Fruit fly (Drosophila melanogaster) whole organism, embryonic: ENCODE results near the gene CG5928.

Experiments
- B-H2 ChIP-seq: fragments of 200-800 bp; sonication (Bioruptor generic); optimal IDR thresholded peaks from 2 replicates; lab custom pipeline; 2018; ENCODE audit warnings: missing biosample characterization, mild to moderate bottlenecking, missing genetic modification characterization
- BtbVII ChIP-seq: fragments of 200-800 bp; sonication (Bioruptor generic); optimal IDR thresholded peaks from 3 replicates; lab custom pipeline; 2017; ENCODE audit warnings: missing biosample characterization, mild to moderate bottlenecking, missing genetic modification characterization
- Bteb2 ChIP-seq: fragments of 200-800 bp; sonication (Bioruptor generic); optimal IDR thresholded peaks from 2 replicates; lab custom pipeline; 2016; ENCODE audit warnings: missing biosample characterization, missing genetic modification characterization
- C15 ChIP-seq: fragments of 200-800 bp; sonication (Bioruptor generic); IDR thresholded peaks from 3 replicates; pipeline ENCODE4 v1.3.6; 2022; ENCODE audit warnings: missing biosample characterization, missing genetic modification characterization
- CG11093 ChIP-seq: fragments of 200-800 bp; sonication (Bioruptor generic); IDR thresholded peaks from 3 replicates; pipeline ENCODE4 v1.3.6; 2022; ENCODE audit warnings: missing biosample characterization, missing genetic modification characterization
- CG14014 ChIP-seq: fragments of 200-800 bp; sonication (Bioruptor generic); IDR thresholded peaks from 2 replicates; pipeline ENCODE4 v1.3.6; 2022; ENCODE audit warnings: missing biosample characterization, missing genetic modification characterization
- CG14441 ChIP-seq: fragments of 200-800 bp; sonication (Bioruptor generic); IDR thresholded peaks from 2 replicates; pipeline ENCODE4 v1.3.6; 2022; ENCODE audit warnings: missing biosample characterization, missing genetic modification characterization
- CG1529 ChIP-seq: fragments of 200-800 bp; sonication (Bioruptor generic); optimal IDR thresholded peaks from 3 replicates; lab custom pipeline; 2018; ENCODE audit warnings: missing biosample characterization, missing genetic modification characterization
- CG17359 ChIP-seq: fragments of 200-800 bp; sonication (Bioruptor generic); optimal IDR thresholded peaks from 3 replicates; lab custom pipeline; 2018; ENCODE audit warnings: missing biosample characterization, mild to moderate bottlenecking, missing genetic modification characterization, moderate library complexity
- CG18011 ChIP-seq: fragments of 200-800 bp; sonication (Bioruptor generic); optimal IDR thresholded peaks from 2 replicates; lab custom pipeline; 2017; ENCODE audit warnings: missing biosample characterization, missing genetic modification characterization, mild to moderate bottlenecking, moderate library complexity, missing genotype
- CG1832 ChIP-seq: fragments of 200-800 bp; sonication (Bioruptor generic); optimal IDR thresholded peaks from 2 replicates; lab custom pipeline; 2017; ENCODE audit warnings: missing biosample characterization, mild to moderate bottlenecking, missing genetic modification characterization, inconsistent platforms
- CG2116 ChIP-seq: fragments of 200-800 bp; sonication (Bioruptor generic); optimal IDR thresholded peaks from 3 replicates; lab custom pipeline; 2018; ENCODE audit warnings: missing biosample characterization, mild to moderate bottlenecking, missing genetic modification characterization
- CG2889 ChIP-seq: fragments of 200-800 bp; sonication (Bioruptor generic); IDR thresholded peaks from 3 replicates; pipeline ENCODE4 v1.3.6; 2022; ENCODE audit warnings: missing biosample characterization, missing genetic modification characterization
- CG30431 ChIP-seq: fragments of 200-800 bp; sonication (Bioruptor generic); optimal IDR thresholded peaks from 2 replicates; lab custom pipeline; 2017; ENCODE audit warnings: missing biosample characterization, missing genetic modification characterization
- CG3281 ChIP-seq: fragments of 200-800 bp; sonication (Bioruptor generic); optimal IDR thresholded peaks from 3 replicates; lab custom pipeline; 2017; ENCODE audit warnings: missing biosample characterization, mild to moderate bottlenecking, missing genetic modification characterization
- CG5180 ChIP-seq: fragments of 200-800 bp; sonication (Bioruptor generic); optimal IDR thresholded peaks from 3 replicates; lab custom pipeline; 2017; ENCODE audit warnings: missing biosample characterization, missing genetic modification characterization, mild to moderate bottlenecking, moderate library complexity, missing genetic modification reagents
- CG5245 ChIP-seq: fragments of 200-800 bp; sonication (Bioruptor generic); optimal IDR thresholded peaks from 3 replicates; lab custom pipeline; 2016; ENCODE audit warnings: missing biosample characterization, missing genetic modification characterization
- CG6683 ChIP-seq: fragments of 200-800 bp; sonication (Bioruptor generic); optimal IDR thresholded peaks from 2 replicates; lab custom pipeline; 2017; ENCODE audit warnings: missing biosample characterization, mild to moderate bottlenecking, missing genetic modification characterization, missing genetic modification reagents
- CG7372 ChIP-seq: fragments of 200-800 bp; sonication (Bioruptor generic); IDR thresholded peaks from 2 replicates; pipeline ENCODE4 v1.3.6; 2022; ENCODE audit warnings: missing biosample characterization, missing genetic modification characterization
- CG7786 ChIP-seq: fragments of 200-800 bp; sonication (Bioruptor generic); optimal IDR thresholded peaks from 2 replicates; lab custom pipeline; 2016; ENCODE audit warnings: missing biosample characterization, missing genetic modification characterization
- CG7987 ChIP-seq: fragments of 200-800 bp; sonication (Bioruptor generic); optimal IDR thresholded peaks from 2 replicates; lab custom pipeline; 2018; ENCODE audit warnings: missing biosample characterization, mild to moderate bottlenecking, missing genetic modification characterization, moderate library complexity
- CG8290 ChIP-seq, 3 experiments: fragments of 200-800 bp; sonication (Bioruptor generic); optimal IDR thresholded peaks; 2 replicates each; lab custom pipeline; 2016 to 2019; ENCODE audit warnings: missing biosample characterization in 3 of 3, missing genetic modification characterization in 3 of 3, mild to moderate bottlenecking in 2 of 3, moderate library complexity in 1 of 3
- CG9215 ChIP-seq: fragments of 200-800 bp; sonication (Bioruptor generic); IDR thresholded peaks from 2 replicates; pipeline ENCODE4 v1.3.6; 2022; ENCODE audit warnings: missing biosample characterization, missing genetic modification characterization
- Dfd ChIP-seq, 2 experiments: fragments of >200 bp; optimal IDR thresholded peaks; 2 replicates each; lab custom pipeline; 2017; ENCODE audit warnings: missing biosample characterization in 2 of 2, missing genetic modification characterization in 2 of 2
- Elba2 ChIP-seq: fragments of 200-800 bp; sonication (Bioruptor generic); optimal IDR thresholded peaks from 3 replicates; lab custom pipeline; 2016; ENCODE audit warnings: missing biosample characterization, missing genetic modification characterization
- Fer1 ChIP-seq: fragments of 200-800 bp; sonication (Bioruptor generic); optimal IDR thresholded peaks from 2 replicates; lab custom pipeline; 2017; ENCODE audit warnings: missing biosample characterization, mild to moderate bottlenecking, missing genetic modification characterization
- H15 ChIP-seq: fragments of 200-800 bp; sonication (Bioruptor generic); IDR thresholded peaks from 3 replicates; pipeline ENCODE4 v1.3.6; 2022; ENCODE audit warnings: missing biosample characterization, missing genetic modification characterization
- HHEX ChIP-seq: fragments of 200-800 bp; sonication (Bioruptor generic); optimal IDR thresholded peaks from 3 replicates; lab custom pipeline; 2017; ENCODE audit warnings: missing biosample characterization, mild to moderate bottlenecking, missing genetic modification characterization, missing genetic modification reagents
- Kr ChIP-seq: fragments of 200-800 bp; sonication (Bioruptor generic); optimal IDR thresholded peaks from 2 replicates; lab custom pipeline; 2017; ENCODE audit warnings: missing biosample characterization, mild to moderate bottlenecking, missing genetic modification characterization
- MBD-R2 ChIP-seq: fragments of 200-800 bp; sonication (Bioruptor generic); IDR thresholded peaks from 2 replicates; pipeline ENCODE4 v1.3.6; 2022; ENCODE audit warnings: missing biosample characterization, missing genetic modification characterization
- Poxn ChIP-seq: fragments of 200-800 bp; sonication (Bioruptor generic); IDR thresholded peaks from 2 replicates; pipeline ENCODE4 v1.3.6; 2022; ENCODE audit warnings: missing biosample characterization, missing genetic modification characterization
- Rfx ChIP-seq: fragments of 200-800 bp; sonication (Bioruptor generic); IDR thresholded peaks from 2 replicates; pipeline ENCODE4 v1.3.6; 2022; ENCODE audit warnings: missing biosample characterization, missing genetic modification characterization
- Sry-β ChIP-seq: fragments of 200-800 bp; sonication (Bioruptor generic); optimal IDR thresholded peaks from 2 replicates; lab custom pipeline; 2018; ENCODE audit warnings: missing biosample characterization, mild to moderate bottlenecking, missing genetic modification characterization, moderate library complexity
- corto ChIP-seq: fragments of 200-800 bp; sonication (Bioruptor generic); optimal IDR thresholded peaks from 2 replicates; lab custom pipeline; 2016; ENCODE audit warnings: missing biosample characterization, mild to moderate bottlenecking, missing genetic modification characterization, moderate library complexity
- croc ChIP-seq: fragments of 200-800 bp; sonication (Bioruptor generic); conservative IDR thresholded peaks from 3 replicates; pipeline ENCODE4 v1.3.6; 2022; ENCODE audit warnings: missing biosample characterization, missing genetic modification characterization
- dan ChIP-seq: fragments of 200-800 bp; sonication (Bioruptor generic); IDR thresholded peaks from 2 replicates; pipeline ENCODE4 v1.3.6; 2022; ENCODE audit warnings: missing biosample characterization, missing genetic modification characterization
- dmrt11E ChIP-seq: fragments of 200-800 bp; sonication (Bioruptor generic); optimal IDR thresholded peaks from 3 replicates; lab custom pipeline; 2018; ENCODE audit warnings: missing biosample characterization, mild to moderate bottlenecking, missing genetic modification characterization, moderate library complexity
- en ChIP-seq: fragments of 200-800 bp; sonication (Bioruptor generic); optimal IDR thresholded peaks from 2 replicates; lab custom pipeline; 2016; ENCODE audit warnings: missing biosample characterization, missing genetic modification characterization
- gt ChIP-seq: fragments of 200-800 bp; sonication (Bioruptor generic); IDR thresholded peaks from 2 replicates; pipeline ENCODE4 v1.3.6; 2022; ENCODE audit warnings: missing biosample characterization, missing genetic modification characterization
- inv ChIP-seq: fragments of 200-800 bp; sonication (Bioruptor generic); IDR thresholded peaks from 2 replicates; pipeline ENCODE4 v1.3.6; 2022; ENCODE audit warnings: missing biosample characterization, missing genetic modification characterization; ENCODE audit not compliant: partially characterized antibody
- mam ChIP-seq: fragments of 200-800 bp; sonication (Bioruptor generic); optimal IDR thresholded peaks from 3 replicates; lab custom pipeline; 2016; ENCODE audit warnings: missing biosample characterization, missing genetic modification characterization
- nmo ChIP-seq: fragments of 200-800 bp; sonication (Bioruptor generic); optimal IDR thresholded peaks from 2 replicates; lab custom pipeline; 2018; ENCODE audit warnings: missing biosample characterization, mild to moderate bottlenecking, missing genetic modification characterization, moderate library complexity
- pfk ChIP-seq: fragments of 200-800 bp; sonication (Bioruptor generic); optimal IDR thresholded peaks from 2 replicates; lab custom pipeline; 2018; ENCODE audit warnings: missing biosample characterization, mild to moderate bottlenecking, missing genetic modification characterization, moderate library complexity
- sd ChIP-seq: fragments of 200-800 bp; sonication (Bioruptor generic); optimal IDR thresholded peaks from 3 replicates; lab custom pipeline; 2018; ENCODE audit warnings: missing biosample characterization, mild to moderate bottlenecking, missing genetic modification characterization, moderate library complexity
- shn ChIP-seq: fragments of 200-800 bp; sonication (Bioruptor generic); optimal IDR thresholded peaks from 3 replicates; lab custom pipeline; 2016; ENCODE audit warnings: missing biosample characterization, missing genetic modification characterization
- sim ChIP-seq: fragments of 200-800 bp; sonication (Bioruptor generic); IDR thresholded peaks from 2 replicates; pipeline ENCODE4 v1.3.6; 2022; ENCODE audit warnings: missing biosample characterization, missing genetic modification characterization
- slou ChIP-seq: fragments of 200-800 bp; sonication (Bioruptor generic); optimal IDR thresholded peaks from 3 replicates; lab custom pipeline; 2016; ENCODE audit warnings: missing biosample characterization, missing genetic modification characterization
- slp2 ChIP-seq: fragments of 200-800 bp; sonication (Bioruptor generic); optimal IDR thresholded peaks from 2 replicates; lab custom pipeline; 2016; ENCODE audit warnings: missing biosample characterization, missing genetic modification characterization
- tgo ChIP-seq: fragments of 200-800 bp; sonication (Bioruptor generic); IDR thresholded peaks from 3 replicates; pipeline ENCODE4 v1.3.6; 2022; ENCODE audit warnings: missing biosample characterization, missing genetic modification characterization
- tin ChIP-seq: fragments of 200-800 bp; sonication (Bioruptor generic); optimal IDR thresholded peaks from 3 replicates; lab custom pipeline; 2016; ENCODE audit warnings: missing biosample characterization, missing genetic modification characterization
- usp ChIP-seq: fragments of >200 bp; optimal IDR thresholded peaks from 2 replicates; lab custom pipeline; 2017; ENCODE audit warnings: missing biosample characterization, missing genetic modification characterization

CG5928 gene

dm6 chrX:6074845-6075244 is 7.1 kb downstream of the CG5928 start, which contains the start of gene Tsp5D (continued):
- no peak for TF ChIP-seq CG7786 (GFP tag; lab: Kevin White, UChicago)
- peak; percentile 93 for TF ChIP-seq Rfx (GFP tag; lab: Robert Waterston, UW)
- no peak for TF ChIP-seq Poxn (GFP tag; lab: Robert Waterston, UW)
- TF ChIP-seq pfk = no peak
- TF ChIP-seq BtbVII (GFP tag; lab: Kevin White, UChicago) = peak; percentile 79
- no peak for TF ChIP-seq en
- TF ChIP-seq CG14014 = peak; percentile 91
- no peak for TF ChIP-seq Kr (GFP tag; lab: Kevin White, UChicago)
- TF ChIP-seq Elba2 = no peak
- peak; percentile 95 for TF ChIP-seq tgo (GFP tag; lab: Robert Waterston, UW)
- no peak for TF ChIP-seq Bteb2 (GFP tag; lab: Kevin White, UChicago)
- peak; percentile 75 for TF ChIP-seq CG3281 (GFP tag; lab: Kevin White, UChicago)
- no peak for TF ChIP-seq shn (GFP tag; lab: Kevin White, UChicago)
- peak; percentile 7 for TF ChIP-seq mam (GFP tag; lab: Kevin White, UChicago)
- TF ChIP-seq CG18011 = peak; percentile 61
- TF ChIP-seq sd (tag; lab: Kevin White, UChicago) = peak; percentile 73
- TF ChIP-seq corto (GFP tag; lab: Kevin White, UChicago) = no peak
- peak; percentile 93 for TF ChIP-seq croc (GFP tag; lab: Robert Waterston, UW)
- no peak for TF ChIP-seq Dfd (GFP tag; optimal IDR thresholded peaks at IDR 0.05; lab: Kevin White, UChicago)
- peak; percentile 87 for TF ChIP-seq Fer1
- peak; percentile 11 for TF ChIP-seq slou
- peak; percentile 91 for TF ChIP-seq HHEX (GFP tag; lab: Kevin White, UChicago)
- peak; percentile 74; the same call in 2 of the 3 replicates for TF ChIP-seq CG2889 (GFP tag; lab: Robert Waterston, UW)
- peak; percentile 74 for TF ChIP-seq CG6683 (GFP tag; lab: Kevin White, UChicago)
- TF ChIP-seq CG30431 (GFP tag; lab: Kevin White, UChicago) = peak; percentile 84
- TF ChIP-seq CG8290 (GFP tag; optimal IDR thresholded peaks at IDR 0.05; lab: Kevin White, UChicago) = peak; percentile 84
- peak in 1 of 2 experiments; percentile 21 for TF ChIP-seq CG8290 (tag; optimal IDR thresholded peaks at IDR 0.05; lab: Kevin White, UChicago)
- TF ChIP-seq C15 (GFP tag; lab: Robert Waterston, UW) = peak; percentile 82
- peak; percentile 54 for TF ChIP-seq Sry-β (GFP tag; lab: Kevin White, UChicago)
- TF ChIP-seq CG9215 (GFP tag; lab: Robert Waterston, UW) = peak; percentile 76
- peak; percentile 86 for TF ChIP-seq CG5180 (GFP tag; lab: Kevin White, UChicago)
- peak; percentile 89 for TF ChIP-seq gt
- peak; percentile 55 for TF ChIP-seq CG7987 (GFP tag; lab: Kevin White, UChicago)
- peak; percentile 90 for TF ChIP-seq nmo
- no peak for TF ChIP-seq CG1832 (GFP tag; lab: Kevin White, UChicago)
- peak; percentile 81 for TF ChIP-seq CG7372 (GFP tag; lab: Robert Waterston, UW)
- peak; percentile 96 for TF ChIP-seq CG14441
- TF ChIP-seq CG11093 (GFP tag; lab: Robert Waterston, UW) = peak; percentile 93
- TF ChIP-seq dmrt11E (tag; lab: Kevin White, UChicago) = peak; percentile 76
- TF ChIP-seq dan (GFP tag; lab: Robert Waterston, UW) = peak; percentile 50; the same call in 1 of the 2 replicates
- TF ChIP-seq tin (GFP tag; lab: Kevin White, UChicago) = peak; percentile 88
- peak; percentile 95 for TF ChIP-seq H15 (GFP tag; lab: Robert Waterston, UW)
- no peak for TF ChIP-seq inv (GFP tag; lab: Robert Waterston, UW)
- peak; percentile 91 for TF ChIP-seq CG1529 (GFP tag; lab: Kevin White, UChicago)
- peak; percentile 43 for TF ChIP-seq CG2116 (GFP tag; lab: Kevin White, UChicago)
- no peak for TF ChIP-seq slp2 (GFP tag; lab: Kevin White, UChicago)
- TF ChIP-seq MBD-R2 (GFP tag; lab: Robert Waterston, UW) = peak; percentile 63
- TF ChIP-seq CG5245 (GFP tag; lab: Kevin White, UChicago) = peak; percentile 94
- peak; percentile 98 for TF ChIP-seq CG17359 (tag; lab: Kevin White, UChicago)
- TF ChIP-seq sim (GFP tag; lab: Robert Waterston, UW) = peak; percentile 91
- no peak for TF ChIP-seq usp
- TF ChIP-seq B-H2 (GFP tag; lab: Kevin White, UChicago) = no peak
